Worm (Caenorhabditis elegans) whole organism, early embryonic: ENCODE results near the gene C54D10.3.

Experiments
- F13C5.2 ChIP-seq: sonication (generic microtip); optimal IDR thresholded peaks from 2 replicates; lab custom pipeline; 2017; ENCODE audit warnings: mild to moderate bottlenecking, missing genetic modification characterization, inconsistent platforms, missing compliant biosample characterization
- ama-1 ChIP-seq: fragments of 150-350 bp; optimal IDR thresholded peaks from 2 replicates; lab custom pipeline; 2014
- ceh-13 ChIP-seq: fragments of 200-800 bp; sonication (Bioruptor generic); optimal IDR thresholded peaks from 2 replicates; lab custom pipeline; 2018; ENCODE audit warnings: mild to moderate bottlenecking, missing genetic modification characterization, missing compliant biosample characterization
- ceh-36 ChIP-seq: sonication (generic microtip); optimal IDR thresholded peaks from 2 replicates; lab custom pipeline; 2016; ENCODE audit warnings: missing genetic modification characterization, inconsistent platforms, missing compliant biosample characterization
- ets-7 ChIP-seq: sonication (generic microtip); optimal IDR thresholded peaks from 2 replicates; lab custom pipeline; 2016; ENCODE audit warnings: missing genotype, missing genetic modification characterization, missing compliant biosample characterization
- hmbx-1 ChIP-seq: sonication (generic microtip); optimal IDR thresholded peaks from 2 replicates; lab custom pipeline; 2016; ENCODE audit warnings: mild to moderate bottlenecking, missing genetic modification characterization, missing compliant biosample characterization
- hnd-1 ChIP-seq: sonication (generic microtip); optimal IDR thresholded peaks from 2 replicates; lab custom pipeline; 2016; ENCODE audit warnings: missing genetic modification characterization, missing compliant biosample characterization
- pes-1 ChIP-seq: fragments of 200-800 bp; sonication (Bioruptor generic); IDR thresholded peaks from 2 replicates; pipeline ENCODE4 v1.3.6; 2022; ENCODE audit warnings: missing genetic modification reagents, missing genetic modification characterization, missing compliant biosample characterization
- scrt-1 ChIP-seq: fragments of 200-800 bp; sonication (Bioruptor generic); IDR thresholded peaks from 2 replicates; pipeline ENCODE4 v1.3.6; 2022; ENCODE audit warnings: missing genetic modification characterization, missing compliant biosample characterization
- sea-1 ChIP-seq: fragments of 200-800 bp; sonication (Bioruptor generic); conservative IDR thresholded peaks from 2 replicates; pipeline ENCODE4 v1.3.6; 2022; ENCODE audit warnings: missing genetic modification characterization, missing compliant biosample characterization
- tbx-11 ChIP-seq: fragments of 200-800 bp; sonication (Bioruptor generic); IDR thresholded peaks from 2 replicates; pipeline ENCODE4 v1.3.6; 2022; ENCODE audit warnings: missing genetic modification characterization, missing compliant biosample characterization
- tbx-37 ChIP-seq: fragments of 200-800 bp; sonication (Bioruptor generic); conservative IDR thresholded peaks from 2 replicates; pipeline ENCODE4 v1.3.6; 2022; ENCODE audit warnings: missing genetic modification reagents, missing genetic modification characterization, missing compliant biosample characterization
- tra-4 ChIP-seq: sonication (generic microtip); optimal IDR thresholded peaks from 2 replicates; lab custom pipeline; 2017; ENCODE audit warnings: missing genetic modification characterization, missing compliant biosample characterization

- TF ChIP-seq tra-4 (no peak), hmbx-1 (no peak), ama-1 (no peak), tbx-37 (GFP tag; lab: Robert Waterston, UW) (no peak), pes-1 (GFP tag; lab: Robert Waterston, UW) (no peak), ceh-36 (tag; lab: Kevin White, UChicago) (no peak), ceh-13 (no peak), hnd-1 (tag; lab: Kevin White, UChicago) (no peak), ets-7 (tag; lab: Kevin White, UChicago) (no peak), tbx-11 (GFP tag; lab: Robert Waterston, UW) (no peak), sea-1 (GFP tag; lab: Robert Waterston, UW) (no peak), scrt-1 (GFP tag; lab: Robert Waterston, UW) (no peak), F13C5.2 (no peak)
These were observed 37.3 kb downstream of the C54D10.3 start for ce11 chrV:12455695-12456094.
